Fruit fly (Drosophila melanogaster) whole organism, pupa: ENCODE results near the gene PGRP-LD.

ENCODE experiments used
- CG10348 ChIP-seq: fragments of 200-800 bp; sonication (Bioruptor generic); IDR thresholded peaks from 2 replicates; pipeline ENCODE4 v1.3.6; 2022; ENCODE audit warnings: missing biosample characterization, missing genetic modification characterization
- CG12605 ChIP-seq: fragments of 200-800 bp; sonication (Bioruptor generic); IDR thresholded peaks from 2 replicates; pipeline ENCODE4 v1.3.6; 2022; ENCODE audit warnings: missing biosample characterization, missing genetic modification characterization
- CG13204 ChIP-seq: fragments of 200-800 bp; sonication (Bioruptor generic); optimal IDR thresholded peaks from 2 replicates; lab custom pipeline; 2018; ENCODE audit warnings: missing biosample characterization, mild to moderate bottlenecking, missing genetic modification characterization, moderate library complexity
- CG14655 ChIP-seq: fragments of 200-800 bp; sonication (Bioruptor generic); optimal IDR thresholded peaks from 3 replicates; lab custom pipeline; 2017; ENCODE audit warnings: mild to moderate bottlenecking, missing biosample characterization, missing genetic modification reagents, missing genetic modification characterization
- CG15710 ChIP-seq: fragments of 200-800 bp; sonication (Bioruptor generic); optimal IDR thresholded peaks from 2 replicates; lab custom pipeline; 2018; ENCODE audit warnings: missing biosample characterization, mild to moderate bottlenecking, missing genetic modification characterization, moderate library complexity
- CG17806 ChIP-seq: fragments of 200-800 bp; sonication (Bioruptor generic); optimal IDR thresholded peaks from 2 replicates; lab custom pipeline; 2018; ENCODE audit warnings: missing biosample characterization, mild to moderate bottlenecking, missing genetic modification characterization, moderate library complexity
- CG32121 ChIP-seq: fragments of 200-800 bp; sonication (Bioruptor generic); IDR thresholded peaks from 2 replicates; pipeline ENCODE4 v1.3.6; 2022; ENCODE audit warnings: missing biosample characterization, missing genetic modification characterization
- CG34367 ChIP-seq: fragments of 200-800 bp; sonication (Bioruptor generic); optimal IDR thresholded peaks from 2 replicates; lab custom pipeline; 2018; ENCODE audit warnings: missing biosample characterization, mild to moderate bottlenecking, missing genetic modification characterization
- CG4496 ChIP-seq: fragments of 200-800 bp; sonication (Bioruptor generic); IDR thresholded peaks from 3 replicates; pipeline ENCODE4 v1.3.6; 2022; ENCODE audit warnings: missing biosample characterization, missing genetic modification characterization
- CG8159 ChIP-seq: fragments of 200-800 bp; sonication (Bioruptor generic); optimal IDR thresholded peaks from 3 replicates; lab custom pipeline; 2018; ENCODE audit warnings: missing biosample characterization, mild to moderate bottlenecking, missing genetic modification characterization, moderate library complexity
- CG8301 ChIP-seq: fragments of 200-800 bp; sonication (Bioruptor generic); optimal IDR thresholded peaks from 2 replicates; lab custom pipeline; 2018; ENCODE audit warnings: missing biosample characterization, mild to moderate bottlenecking, missing genetic modification characterization
- CG9948 ChIP-seq: fragments of 200-800 bp; sonication (Bioruptor generic); optimal IDR thresholded peaks from 2 replicates; lab custom pipeline; 2018; ENCODE audit warnings: missing biosample characterization, mild to moderate bottlenecking, missing genetic modification characterization, moderate library complexity
- D1 ChIP-seq: fragments of 200-800 bp; sonication (Bioruptor generic); optimal IDR thresholded peaks from 2 replicates; lab custom pipeline; 2018; ENCODE audit warnings: missing biosample characterization, mild to moderate bottlenecking, missing genetic modification characterization, moderate library complexity
- Ets98B ChIP-seq: fragments of 200-800 bp; sonication (Bioruptor generic); IDR thresholded peaks from 2 replicates; pipeline ENCODE4 v1.3.6; 2022; ENCODE audit warnings: missing biosample characterization, missing genetic modification characterization
- Pif1A ChIP-seq: fragments of 200-800 bp; sonication (Bioruptor generic); optimal IDR thresholded peaks from 3 replicates; lab custom pipeline; 2016; ENCODE audit warnings: missing biosample characterization, missing genetic modification characterization
- Pif1B ChIP-seq: fragments of 200-800 bp; sonication (Bioruptor generic); optimal IDR thresholded peaks from 3 replicates; lab custom pipeline; 2016; ENCODE audit warnings: missing biosample characterization, missing genetic modification characterization
- Snoo ChIP-seq: fragments of 200-800 bp; sonication (Bioruptor generic); optimal IDR thresholded peaks from 3 replicates; lab custom pipeline; 2017; ENCODE audit warnings: missing biosample characterization, mild to moderate bottlenecking, missing genetic modification characterization, inconsistent platforms
- fd96Ca ChIP-seq: fragments of 200-800 bp; sonication (Bioruptor generic); IDR thresholded peaks from 3 replicates; pipeline ENCODE4 v1.3.6; 2022; ENCODE audit warnings: missing biosample characterization, missing genetic modification characterization
- gl ChIP-seq: fragments of 200-800 bp; sonication (Bioruptor generic); optimal IDR thresholded peaks from 2 replicates; lab custom pipeline; 2018; ENCODE audit warnings: missing biosample characterization, mild to moderate bottlenecking, missing genetic modification characterization
- rn ChIP-seq: fragments of 200-800 bp; sonication (Bioruptor generic); IDR thresholded peaks from 2 replicates; pipeline ENCODE4 v1.3.6; 2022; ENCODE audit warnings: missing biosample characterization, missing genetic modification characterization

The PGRP-LD gene

dm6 chr3L:5819310-5819709, 39.5 kb downstream of the PGRP-LD start:
- TF ChIP-seq Pif1A (GFP tag; lab: Kevin White, UChicago): no peak
- TF ChIP-seq Snoo (tag; lab: Kevin White, UChicago): peak; percentile 13
- TF ChIP-seq fd96Ca (GFP tag; lab: Robert Waterston, UW): 0 out of 3 replicates have a peak, but pooled peaks have one; percentile 28

dm6 chr3L:5820039-5820438, 40.2 kb downstream of the PGRP-LD start:
- no peak for TF ChIP-seq Ets98B (GFP tag; lab: Robert Waterston, UW)
- TF ChIP-seq CG17806 (tag; lab: Kevin White, UChicago): no peak
- no peak for TF ChIP-seq rn (GFP tag; lab: Robert Waterston, UW)
- no peak for TF ChIP-seq Pif1A (GFP tag; lab: Kevin White, UChicago)
- no peak for TF ChIP-seq fd96Ca (GFP tag; lab: Robert Waterston, UW)
- no peak for TF ChIP-seq CG4496
- no peak for TF ChIP-seq CG15710

dm6 chr3L:5820793-5821192, 40.9 kb downstream of the PGRP-LD start:
- TF ChIP-seq rn (GFP tag; lab: Robert Waterston, UW) (no peak), CG14655 (no peak), CG17806 (tag; lab: Kevin White, UChicago) (no peak), CG13204 (GFP tag; lab: Kevin White, UChicago) (no peak)

- peak; percentile 60 for TF ChIP-seq gl (tag; lab: Kevin White, UChicago)
- no peak for TF ChIP-seq D1 (tag; lab: Kevin White, UChicago)
- peak; percentile 54 for TF ChIP-seq Pif1A (GFP tag; lab: Kevin White, UChicago)
- peak; percentile 51; the same call in 1 of the 3 replicates for TF ChIP-seq CG4496
- TF ChIP-seq CG8301 (tag; lab: Kevin White, UChicago): no peak
- TF ChIP-seq fd96Ca (GFP tag; lab: Robert Waterston, UW): 0 out of 3 replicates have a peak, but pooled peaks have one; percentile 22
- peak; percentile 3 for TF ChIP-seq CG17806 (tag; lab: Kevin White, UChicago)
- peak; percentile 8 for TF ChIP-seq CG15710
- TF ChIP-seq CG34367 (tag; lab: Kevin White, UChicago): no peak
- TF ChIP-seq CG14655: peak; percentile 26
- TF ChIP-seq Pif1B (GFP tag; lab: Kevin White, UChicago): peak; percentile 34
- TF ChIP-seq CG8159 (tag; lab: Kevin White, UChicago): peak; percentile 38
Observed at dm6 chr3L:5821506-5821905, 41.7 kb downstream of the PGRP-LD start.

- TF ChIP-seq gl (tag; lab: Kevin White, UChicago): no peak
- TF ChIP-seq CG8159 (tag; lab: Kevin White, UChicago): peak; percentile 21
- peak; percentile 31; the same call in 1 of the 3 replicates for TF ChIP-seq fd96Ca (GFP tag; lab: Robert Waterston, UW)
- TF ChIP-seq CG8301 (tag; lab: Kevin White, UChicago): peak; percentile 6
- TF ChIP-seq Pif1A (GFP tag; lab: Kevin White, UChicago): peak; percentile 19
- peak; percentile 36 for TF ChIP-seq Snoo (tag; lab: Kevin White, UChicago)
Observed at dm6 chr3L:5823763-5824445, 44.1 kb downstream of the PGRP-LD start.

dm6 chr3L:5825483-5825882, 45.6 kb downstream of the PGRP-LD start:
- TF ChIP-seq CG14655 (no peak), D1 (tag; lab: Kevin White, UChicago) (no peak), CG13204 (GFP tag; lab: Kevin White, UChicago) (no peak), Pif1B (GFP tag; lab: Kevin White, UChicago) (no peak), CG8301 (tag; lab: Kevin White, UChicago) (no peak), CG8159 (tag; lab: Kevin White, UChicago) (peak; percentile 39), gl (tag; lab: Kevin White, UChicago) (no peak), CG34367 (tag; lab: Kevin White, UChicago) (no peak), rn (GFP tag; lab: Robert Waterston, UW) (no peak), Pif1A (GFP tag; lab: Kevin White, UChicago) (peak; percentile 12), Snoo (tag; lab: Kevin White, UChicago) (no peak), CG32121 (no peak), CG10348 (GFP tag; lab: Robert Waterston, UW) (no peak), CG4496 (no peak), CG9948 (tag; lab: Kevin White, UChicago) (peak; percentile 6), CG15710 (peak; percentile 52), Ets98B (GFP tag; lab: Robert Waterston, UW) (no peak), CG12605 (GFP tag; lab: Robert Waterston, UW) (no peak)

dm6 chr3L:5828275-5828674, 48.4 kb downstream of the PGRP-LD start:
- TF ChIP-seq rn (GFP tag; lab: Robert Waterston, UW): no peak
- TF ChIP-seq CG8159 (tag; lab: Kevin White, UChicago): no peak
